Fruit fly (Drosophila melanogaster): Measurements from ENCODE around the gene CG8852.
A peak's percentile ranks its signal among the peaks of the same experiment; 100 is the strongest.

Gene CG8852

DNA sequence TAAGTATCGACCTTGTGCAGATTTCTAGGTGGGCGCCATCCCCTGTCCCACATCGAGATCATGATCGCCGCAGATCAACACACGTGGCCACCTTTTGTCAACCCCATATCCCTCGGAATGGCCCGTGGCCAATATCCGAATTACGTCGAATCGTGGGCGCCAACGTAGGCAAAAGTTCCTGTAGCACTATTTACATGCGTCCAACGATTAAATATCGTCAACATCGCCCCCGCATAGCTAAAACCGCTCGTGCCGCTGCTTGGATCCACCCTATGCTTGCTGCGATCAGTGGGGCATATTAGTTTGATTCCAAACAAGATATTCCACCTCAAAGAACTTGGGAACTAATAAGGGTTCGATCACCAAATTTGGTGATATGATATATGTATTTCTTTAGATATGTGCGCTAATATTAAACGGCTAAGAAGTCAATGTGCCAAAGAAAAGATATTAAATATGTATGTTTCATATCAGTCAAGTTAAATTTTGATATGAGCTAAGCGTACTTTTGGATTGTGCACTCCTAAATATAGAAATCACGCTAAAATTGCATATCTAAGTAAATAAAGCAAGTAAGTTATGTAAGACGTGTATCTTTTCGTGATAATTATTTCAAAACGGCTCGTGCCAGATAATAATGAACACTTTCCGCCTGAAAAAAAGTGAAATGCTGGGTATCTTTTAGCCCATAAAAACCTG, 47.7 kb upstream of the CG8852 start (continued):
- TF ChIP-seq bab2 (GFP tag; optimal IDR thresholded peaks at IDR 0.05): no peak
- TF ChIP-seq shn (GFP tag; optimal IDR thresholded peaks at IDR 0.05): peak; percentile 60
- peak; percentile 60 for TF ChIP-seq CG7556 (GFP tag; optimal IDR thresholded peaks at IDR 0.05)
- TF ChIP-seq CG14860 (GFP tag; IDR thresholded peaks at IDR 0.05; ENCODE audit: partially characterized antibody): no peak
- no peak for TF ChIP-seq CG2202 (tag; optimal IDR thresholded peaks at IDR 0.05)
- TF ChIP-seq nmo (GFP tag; optimal IDR thresholded peaks at IDR 0.05): peak; percentile 46
- TF ChIP-seq Tbp (GFP tag; optimal IDR thresholded peaks at IDR 0.05): no peak
- TF ChIP-seq CG1603 (tag; optimal IDR thresholded peaks at IDR 0.05): peak; percentile 18
- TF ChIP-seq crol (GFP tag; IDR thresholded peaks at IDR 0.05): peak; percentile 7; the same call in 1 of the 2 replicates
- peak; percentile 51 for TF ChIP-seq HLH54F (GFP tag; optimal IDR thresholded peaks at IDR 0.05)
- TF ChIP-seq CG12769 (tag; optimal IDR thresholded peaks at IDR 0.05): peak; percentile 85
- no peak for TF ChIP-seq trem (tag; optimal IDR thresholded peaks at IDR 0.05)
- 0 out of 2 replicates have a peak, but pooled peaks have one; percentile 6 for TF ChIP-seq esg (GFP tag; conservative IDR thresholded peaks at IDR 0.05)
- peak; percentile 28 for TF ChIP-seq CG18262 (tag; optimal IDR thresholded peaks at IDR 0.05)
- TF ChIP-seq Hey (tag; optimal IDR thresholded peaks at IDR 0.05): no peak
- TF ChIP-seq Myb (GFP tag; optimal IDR thresholded peaks at IDR 0.05): no peak
- TF ChIP-seq lbe (GFP tag; optimal IDR thresholded peaks at IDR 0.05): no peak
- TF ChIP-seq chinmo (GFP tag; IDR thresholded peaks at IDR 0.05; ENCODE audit: partially characterized antibody): peak; percentile 53; the same call in 1 of the 4 replicates
- TF ChIP-seq CG2199 (GFP tag; IDR thresholded peaks at IDR 0.05): no peak
- TF ChIP-seq CG11723 (GFP tag; optimal IDR thresholded peaks at IDR 0.05): peak; percentile 40
- no peak for TF ChIP-seq Dfd (GFP tag; optimal IDR thresholded peaks at IDR 0.05)
- peak; percentile 21; the same call in 1 of the 2 replicates for TF ChIP-seq sisA (GFP tag; IDR thresholded peaks at IDR 0.05)
- TF ChIP-seq CG7987 (GFP tag; optimal IDR thresholded peaks at IDR 0.05): no peak
- TF ChIP-seq CG10366 (GFP tag; IDR thresholded peaks at IDR 0.05): no peak
- no peak for TF ChIP-seq kni (GFP tag; optimal IDR thresholded peaks at IDR 0.05)
- TF ChIP-seq exex (tag; optimal IDR thresholded peaks at IDR 0.05): no peak
- TF ChIP-seq Meics (GFP tag; optimal IDR thresholded peaks at IDR 0.05): peak; percentile 51
- TF ChIP-seq onecut (GFP tag; IDR thresholded peaks at IDR 0.05): no peak
- TF ChIP-seq Six4 (GFP tag; optimal IDR thresholded peaks at IDR 0.05): peak; percentile 24
- TF ChIP-seq Asciz (GFP tag; optimal IDR thresholded peaks at IDR 0.05): no peak
- no peak for TF ChIP-seq Dp (GFP tag; optimal IDR thresholded peaks at IDR 0.05)
- TF ChIP-seq ken (GFP tag; IDR thresholded peaks at IDR 0.05): peak; percentile 6; the same call in 1 of the 3 replicates
- TF ChIP-seq stc (GFP tag; IDR thresholded peaks at IDR 0.05): no peak
- TF ChIP-seq CG13775 (GFP tag; optimal IDR thresholded peaks at IDR 0.05): peak; percentile 58
- TF ChIP-seq CG12219 (GFP tag; optimal IDR thresholded peaks at IDR 0.05): no peak
- no peak for TF ChIP-seq CG13123 (GFP tag; optimal IDR thresholded peaks at IDR 0.05)
- TF ChIP-seq CG17186 (GFP tag; optimal IDR thresholded peaks at IDR 0.05): no peak
- TF ChIP-seq CG4282 (GFP tag; optimal IDR thresholded peaks at IDR 0.05): no peak
- TF ChIP-seq ERR (GFP tag; optimal IDR thresholded peaks at IDR 0.05): no peak
- TF ChIP-seq Optix (GFP tag; IDR thresholded peaks at IDR 0.05): no peak
- no peak for TF ChIP-seq Deaf1 (tag; optimal IDR thresholded peaks at IDR 0.05)
- no peak for TF ChIP-seq insv (GFP tag; optimal IDR thresholded peaks at IDR 0.05)
- TF ChIP-seq CG5953 (GFP tag; IDR thresholded peaks at IDR 0.05): no peak
- TF ChIP-seq Sry-β (GFP tag; optimal IDR thresholded peaks at IDR 0.05): no peak
- no peak for TF ChIP-seq Dip2 (GFP tag; IDR thresholded peaks at IDR 0.05)
- TF ChIP-seq NFAT (GFP tag; IDR thresholded peaks at IDR 0.05): no peak
- TF ChIP-seq Eip74EF (GFP tag; optimal IDR thresholded peaks at IDR 0.05): no peak
- TF ChIP-seq H2.0 (GFP tag; IDR thresholded peaks at IDR 0.05): peak; percentile 14; the same call in 1 of the 2 replicates
- TF ChIP-seq CG10267 (tag; optimal IDR thresholded peaks at IDR 0.05): peak; percentile 10
- TF ChIP-seq Dip3 (GFP tag; optimal IDR thresholded peaks at IDR 0.05): peak; percentile 30

Data from whole organism, embryonic.